Worm (Caenorhabditis elegans) whole organism, L4 larva: ENCODE results near the gene F02C9.1.

ENCODE experiments used
- ama-1 ChIP-seq: fragments of 150-350 bp; optimal IDR thresholded peaks from 2 replicates; lab custom pipeline; 2014; ENCODE audit warnings: inconsistent platforms, mixed read lengths
- ceh-82 ChIP-seq: sonication (generic microtip); optimal IDR thresholded peaks from 2 replicates; lab custom pipeline; 2017; ENCODE audit warnings: missing biosample characterization, missing genetic modification characterization
- lin-13 ChIP-seq: fragments of 150-350 bp; optimal IDR thresholded peaks from 2 replicates; lab custom pipeline; 2014; ENCODE audit warnings: missing biosample characterization, missing genetic modification reagents, missing genetic modification characterization
- mep-1 ChIP-seq: fragments of 150-350 bp; sonication (generic microtip); optimal IDR thresholded peaks from 3 replicates; lab custom pipeline; 2014; ENCODE audit warnings: missing biosample characterization, missing genetic modification characterization
- nhr-77 ChIP-seq: fragments of 150-350 bp; optimal IDR thresholded peaks from 2 replicates; lab custom pipeline; 2014; ENCODE audit warnings: missing biosample characterization, missing genetic modification characterization
- pha-4 ChIP-seq, 2 experiments: fragments of 150-350 bp in 1 of 2; fragments of 200-800 bp in 1 of 2; sonication (Bioruptor generic) in 1 of 2; IDR thresholded peaks in 1 of 2; optimal IDR thresholded peaks in 1 of 2; 2 replicates each; pipeline versions ENCODE4 v1.3.6 to Lab custom; 2014 to 2022; ENCODE audit warnings: missing genetic modification characterization in 2 of 2, missing genetic modification reagents in 2 of 2, missing biosample characterization in 1 of 2, missing compliant biosample characterization in 1 of 2
- zag-1 ChIP-seq: fragments of 150-350 bp; optimal IDR thresholded peaks from 2 replicates; lab custom pipeline; 2014; ENCODE audit warnings: missing biosample characterization, missing genetic modification characterization

DNA sequence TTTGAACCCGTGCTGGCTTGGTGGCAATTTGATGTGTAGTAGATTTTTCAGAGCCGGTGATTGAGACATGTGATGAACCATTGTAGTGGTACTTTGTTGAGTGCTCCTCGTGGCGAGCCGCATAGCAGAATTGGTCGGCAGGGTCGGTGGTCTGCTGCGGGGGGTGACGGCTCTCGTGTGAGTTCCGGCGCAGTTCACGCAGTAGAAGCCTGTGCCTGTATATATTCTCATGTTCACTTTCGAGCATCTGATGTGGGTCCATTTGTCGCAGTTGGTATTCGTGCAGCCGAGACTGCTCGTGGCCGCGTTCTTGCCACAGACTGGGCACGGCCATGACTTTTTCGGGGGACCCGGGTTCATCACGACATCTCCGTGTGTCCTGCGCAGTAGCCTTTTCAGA lies 23.8 kb downstream of the F02C9.1 start:
- TF ChIP-seq nhr-77 (tag; lab: Kevin White, UChicago) (no peak), ceh-82 (tag; lab: Kevin White, UChicago) (no peak), mep-1 (tag; lab: Kevin White, UChicago) (no peak), zag-1 (no peak), ama-1 (lab: Kevin White, UChicago) (no peak), pha-4 (GFP tag; IDR thresholded peaks at IDR 0.05; lab: Robert Waterston, UW) (no peak), pha-4 (tag; optimal IDR thresholded peaks at IDR 0.05; lab: Kevin White, UChicago) (no peak), lin-13 (no peak)
